Worm (Caenorhabditis elegans) whole organism, early embryonic: ENCODE data around the gene tost-1.

ENCODE experiments used
- B0310.2 ChIP-seq: sonication (generic microtip); optimal IDR thresholded peaks from 2 replicates; lab custom pipeline; 2016; ENCODE audit warnings: mild to moderate bottlenecking, missing genetic modification characterization, missing compliant biosample characterization
- F13C5.2 ChIP-seq: sonication (generic microtip); optimal IDR thresholded peaks from 2 replicates; lab custom pipeline; 2017; ENCODE audit warnings: mild to moderate bottlenecking, missing genetic modification characterization, inconsistent platforms, missing compliant biosample characterization
- aly-1 ChIP-seq: sonication (generic microtip); optimal IDR thresholded peaks from 2 replicates; lab custom pipeline; 2016; ENCODE audit warnings: missing genetic modification characterization, missing compliant biosample characterization
- ama-1 ChIP-seq: fragments of 150-350 bp; optimal IDR thresholded peaks from 2 replicates; lab custom pipeline; 2014
- ceh-13 ChIP-seq: fragments of 200-800 bp; sonication (Bioruptor generic); optimal IDR thresholded peaks from 2 replicates; lab custom pipeline; 2018; ENCODE audit warnings: mild to moderate bottlenecking, missing genetic modification characterization, missing compliant biosample characterization
- ceh-36 ChIP-seq: sonication (generic microtip); optimal IDR thresholded peaks from 2 replicates; lab custom pipeline; 2016; ENCODE audit warnings: missing genetic modification characterization, inconsistent platforms, missing compliant biosample characterization
- ets-7 ChIP-seq: sonication (generic microtip); optimal IDR thresholded peaks from 2 replicates; lab custom pipeline; 2016; ENCODE audit warnings: missing genotype, missing genetic modification characterization, missing compliant biosample characterization
- flt-1 ChIP-seq: fragments of 200-800 bp; sonication (Bioruptor generic); IDR thresholded peaks from 2 replicates; pipeline ENCODE4 v1.3.6; 2022; ENCODE audit warnings: missing genetic modification characterization, missing compliant biosample characterization
- hmbx-1 ChIP-seq: sonication (generic microtip); optimal IDR thresholded peaks from 2 replicates; lab custom pipeline; 2016; ENCODE audit warnings: mild to moderate bottlenecking, missing genetic modification characterization, missing compliant biosample characterization
- hmg-4 ChIP-seq: fragments of 200-800 bp; sonication (Bioruptor generic); optimal IDR thresholded peaks from 2 replicates; lab custom pipeline; 2018; ENCODE audit warnings: mild to moderate bottlenecking, missing genetic modification characterization, missing compliant biosample characterization
- hnd-1 ChIP-seq: sonication (generic microtip); optimal IDR thresholded peaks from 2 replicates; lab custom pipeline; 2016; ENCODE audit warnings: missing genetic modification characterization, missing compliant biosample characterization
- pes-1 ChIP-seq: fragments of 200-800 bp; sonication (Bioruptor generic); IDR thresholded peaks from 2 replicates; pipeline ENCODE4 v1.3.6; 2022; ENCODE audit warnings: missing genetic modification reagents, missing genetic modification characterization, missing compliant biosample characterization
- scrt-1 ChIP-seq: fragments of 200-800 bp; sonication (Bioruptor generic); IDR thresholded peaks from 2 replicates; pipeline ENCODE4 v1.3.6; 2022; ENCODE audit warnings: missing genetic modification characterization, missing compliant biosample characterization
- sea-1 ChIP-seq: fragments of 200-800 bp; sonication (Bioruptor generic); conservative IDR thresholded peaks from 2 replicates; pipeline ENCODE4 v1.3.6; 2022; ENCODE audit warnings: missing genetic modification characterization, missing compliant biosample characterization
- tbx-11 ChIP-seq: fragments of 200-800 bp; sonication (Bioruptor generic); IDR thresholded peaks from 2 replicates; pipeline ENCODE4 v1.3.6; 2022; ENCODE audit warnings: missing genetic modification characterization, missing compliant biosample characterization
- tbx-37 ChIP-seq: fragments of 200-800 bp; sonication (Bioruptor generic); conservative IDR thresholded peaks from 2 replicates; pipeline ENCODE4 v1.3.6; 2022; ENCODE audit warnings: missing genetic modification reagents, missing genetic modification characterization, missing compliant biosample characterization
- tra-4 ChIP-seq: sonication (generic microtip); optimal IDR thresholded peaks from 2 replicates; lab custom pipeline; 2017; ENCODE audit warnings: missing genetic modification characterization, missing compliant biosample characterization

The tost-1 gene

DNA sequence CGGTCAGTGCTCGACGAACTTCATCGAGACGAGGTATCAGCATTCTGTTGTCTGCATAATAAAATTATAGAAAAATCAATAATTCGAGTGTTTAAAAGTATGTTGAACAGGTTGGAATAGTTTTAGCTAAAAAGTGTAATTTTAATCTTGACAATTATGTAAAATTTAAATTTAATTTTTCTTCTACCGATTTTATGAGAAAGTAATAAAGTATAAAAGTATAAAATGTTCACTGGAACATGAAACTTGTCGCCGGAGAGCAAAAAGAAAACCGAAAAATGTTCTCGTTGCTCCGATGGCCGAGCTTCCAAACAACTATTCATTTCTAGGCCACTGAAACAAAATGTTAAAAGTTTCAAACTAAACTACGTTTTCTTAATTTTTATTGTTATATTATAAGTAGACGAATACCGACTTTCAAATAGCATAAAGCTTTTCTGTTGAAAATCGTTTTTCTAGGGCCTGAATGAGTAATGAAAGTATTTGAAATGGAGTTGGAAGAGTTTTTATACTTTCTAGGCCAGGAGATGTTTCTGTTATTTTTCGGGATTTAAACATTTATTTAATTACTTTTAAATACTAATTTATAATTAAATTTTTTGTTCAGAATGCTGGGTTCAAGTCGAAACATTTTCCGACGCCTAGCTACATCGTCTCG is 16.2 kb downstream of the tost-1 start, which contains the start of the genes C35D10.10 and C35D10.5:
Gene C35D10.10 (minus strand): TSS at position 51 of the 658 bp plus-strand sequence.
Gene C35D10.5 (plus strand): TSS at position 608 of the 658 bp plus-strand sequence.
- TF ChIP-seq hmg-4 (no peak), tbx-11 (GFP tag; lab: Robert Waterston, UW) (no peak), scrt-1 (GFP tag; lab: Robert Waterston, UW) (no peak), B0310.2 (tag; lab: Kevin White, UChicago) (no peak), ceh-36 (tag; lab: Kevin White, UChicago) (no peak), aly-1 (no peak), tbx-37 (GFP tag; lab: Robert Waterston, UW) (no peak), hnd-1 (tag; lab: Kevin White, UChicago) (no peak), F13C5.2 (tag; lab: Kevin White, UChicago) (no peak), ceh-13 (GFP tag; lab: Kevin White, UChicago) (no peak), tra-4 (tag; lab: Kevin White, UChicago) (no peak), ama-1 (lab: Kevin White, UChicago) (no peak), pes-1 (no peak), flt-1 (GFP tag; lab: Robert Waterston, UW) (no peak)

DNA sequence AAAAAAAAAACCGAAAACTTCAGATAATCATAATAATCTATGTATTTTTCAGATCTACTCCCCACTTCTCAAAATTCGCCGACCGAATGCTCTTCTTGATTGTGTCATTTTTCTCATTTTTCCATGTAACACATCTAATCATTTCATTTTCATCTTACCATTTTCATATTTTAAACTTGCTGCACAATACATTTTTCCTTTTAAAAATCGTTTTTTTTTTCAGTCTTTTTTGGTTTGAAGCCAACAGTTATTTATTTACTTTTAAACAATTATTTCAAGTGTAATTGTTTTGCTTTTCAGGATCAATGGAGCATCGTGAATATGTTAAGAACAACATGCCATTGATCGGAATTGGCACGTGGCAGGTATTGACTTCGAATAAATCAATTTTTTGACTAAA is 19.1 kb downstream of the tost-1 start, which contains the start of gene C35D10.6:
Gene C35D10.6 (plus strand): TSS at position 301 of the 400 bp plus-strand sequence.
- no peak for TF ChIP-seq scrt-1 (GFP tag; lab: Robert Waterston, UW)
- TF ChIP-seq tbx-11 (GFP tag; lab: Robert Waterston, UW) = no peak
- TF ChIP-seq hmg-4 = no peak
- TF ChIP-seq pes-1 = no peak
- TF ChIP-seq tra-4 (tag; lab: Kevin White, UChicago) = no peak
- no peak for TF ChIP-seq flt-1 (GFP tag; lab: Robert Waterston, UW)
- no peak for TF ChIP-seq tbx-37 (GFP tag; lab: Robert Waterston, UW)
- no peak for TF ChIP-seq hnd-1 (tag; lab: Kevin White, UChicago)
- TF ChIP-seq ceh-36 (tag; lab: Kevin White, UChicago) = no peak
- no peak for TF ChIP-seq B0310.2 (tag; lab: Kevin White, UChicago)
- TF ChIP-seq aly-1 = no peak
- TF ChIP-seq F13C5.2 (tag; lab: Kevin White, UChicago) = no peak
- TF ChIP-seq ceh-13 (GFP tag; lab: Kevin White, UChicago) = no peak
- TF ChIP-seq hmbx-1 (tag; lab: Kevin White, UChicago) = no peak
- no peak for TF ChIP-seq ets-7 (tag; lab: Kevin White, UChicago)

DNA sequence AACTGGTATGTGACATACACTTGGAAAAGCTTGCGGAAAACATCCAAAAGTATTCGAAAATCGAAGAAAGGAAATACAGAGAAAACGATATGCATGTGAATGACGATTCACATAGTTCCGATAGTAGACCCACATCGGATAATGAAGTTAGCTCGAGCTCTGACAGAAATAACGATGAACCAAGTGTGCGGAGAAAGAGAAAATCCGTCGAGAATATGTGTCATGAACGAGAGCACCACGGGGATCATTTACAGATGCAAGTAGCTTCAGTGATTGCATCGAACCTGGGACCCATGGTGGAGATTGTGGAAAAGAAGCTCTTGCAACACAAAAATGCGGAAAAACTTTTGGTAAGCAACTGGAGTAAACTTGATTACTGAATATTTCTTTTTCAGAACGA is 21.1 kb downstream of the tost-1 start:
- TF ChIP-seq pes-1 = no peak
- TF ChIP-seq tbx-11 (GFP tag; lab: Robert Waterston, UW) = no peak
- no peak for TF ChIP-seq tbx-37 (GFP tag; lab: Robert Waterston, UW)

ce11 chrIII:4856109-4856508 is 22.0 kb downstream of the tost-1 start, which contains the start of gene C35D10.7:
C35D10.7 (plus strand) TSS chrIII:4856193.
- TF ChIP-seq pes-1 (no peak), ceh-13 (GFP tag; lab: Kevin White, UChicago) (no peak), sea-1 (GFP tag; lab: Robert Waterston, UW) (no peak), hnd-1 (tag; lab: Kevin White, UChicago) (no peak), flt-1 (GFP tag; lab: Robert Waterston, UW) (no peak), ceh-36 (tag; lab: Kevin White, UChicago) (no peak), ama-1 (lab: Kevin White, UChicago) (no peak), tra-4 (tag; lab: Kevin White, UChicago) (no peak), hmg-4 (no peak), tbx-11 (GFP tag; lab: Robert Waterston, UW) (no peak), F13C5.2 (tag; lab: Kevin White, UChicago) (no peak), hmbx-1 (tag; lab: Kevin White, UChicago) (no peak), aly-1 (no peak)

DNA sequence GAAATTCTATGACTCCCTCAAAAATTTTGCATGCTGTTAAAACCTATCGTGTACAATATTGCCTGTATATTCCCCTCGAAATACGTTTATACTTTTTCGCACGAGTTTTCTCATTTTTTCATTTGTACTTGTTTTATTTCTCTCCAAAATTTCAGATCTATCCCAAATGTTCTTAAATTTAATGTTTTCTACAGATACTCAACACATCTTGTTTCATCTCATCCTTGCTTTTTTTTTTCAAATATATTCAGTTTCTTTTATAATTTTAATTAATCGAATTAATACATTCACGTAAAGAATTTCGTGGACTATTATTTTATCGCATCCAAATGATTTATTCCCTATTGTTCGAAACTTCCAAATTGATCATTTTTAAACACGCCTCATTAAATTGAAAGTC is 23.2 kb downstream of the tost-1 start, which contains the start of gene C35D10.8:
Gene C35D10.8 (plus strand): TSS at position 301 of the 400 bp plus-strand sequence.
- TF ChIP-seq ceh-13 (GFP tag; lab: Kevin White, UChicago) (no peak), tbx-11 (GFP tag; lab: Robert Waterston, UW) (no peak), ama-1 (lab: Kevin White, UChicago) (no peak)

DNA sequence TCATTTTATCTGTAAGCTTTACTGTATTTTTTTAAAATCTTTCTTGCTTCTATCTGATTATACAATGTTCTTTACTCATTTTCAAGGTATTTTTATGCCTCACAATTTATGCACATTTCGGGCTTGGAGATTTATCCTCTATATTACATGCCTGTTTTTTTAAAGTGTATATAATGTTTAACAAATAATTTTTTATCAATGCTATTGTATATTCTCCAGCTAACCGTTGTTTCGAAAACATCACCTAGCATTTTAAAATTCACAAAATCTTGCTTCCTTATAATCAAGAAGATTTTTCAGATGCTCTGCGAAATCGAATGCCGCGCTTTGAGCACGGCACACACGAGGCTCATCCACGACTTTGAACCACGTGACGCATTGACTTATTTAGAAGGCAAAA is 26.1 kb downstream of the tost-1 start, which contains the start of gene ced-4:
Gene ced-4 (plus strand): TSS at position 301 of the 400 bp plus-strand sequence.
- no peak for TF ChIP-seq hnd-1 (tag; lab: Kevin White, UChicago)
- no peak for TF ChIP-seq B0310.2 (tag; lab: Kevin White, UChicago)
- no peak for TF ChIP-seq ceh-36 (tag; lab: Kevin White, UChicago)
- TF ChIP-seq aly-1 = no peak
- TF ChIP-seq pes-1 = no peak
- no peak for TF ChIP-seq hmbx-1 (tag; lab: Kevin White, UChicago)
- TF ChIP-seq tra-4 (tag; lab: Kevin White, UChicago) = no peak
- no peak for TF ChIP-seq ceh-13 (GFP tag; lab: Kevin White, UChicago)

DNA sequence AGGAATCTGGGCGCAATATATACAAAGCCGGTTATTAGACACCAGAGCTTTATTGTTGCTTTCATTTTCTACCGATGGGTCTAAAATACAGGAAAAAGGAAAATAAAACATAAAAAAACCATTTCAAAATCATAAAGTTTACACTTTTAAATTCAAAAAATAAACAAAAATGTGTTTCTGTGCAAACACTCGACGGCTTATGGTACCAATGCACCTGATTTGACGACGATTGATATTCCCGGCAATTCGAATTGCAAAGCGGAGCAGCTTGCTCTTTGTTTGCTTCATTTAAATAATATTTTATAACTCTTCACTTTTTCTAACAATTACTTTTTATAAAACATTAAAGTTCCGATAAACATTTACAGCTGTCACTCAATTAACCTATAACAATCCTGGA is 28.0 kb downstream of the tost-1 start, which contains the start of gene F26A1.1:
Gene F26A1.1 (plus strand): TSS at position 369 of the 400 bp plus-strand sequence.
- TF ChIP-seq tbx-11 (GFP tag; lab: Robert Waterston, UW) (no peak), hmg-4 (no peak), tbx-37 (GFP tag; lab: Robert Waterston, UW) (no peak), B0310.2 (tag; lab: Kevin White, UChicago) (no peak), aly-1 (no peak), pes-1 (no peak), ceh-13 (GFP tag; lab: Kevin White, UChicago) (no peak), flt-1 (GFP tag; lab: Robert Waterston, UW) (no peak), ceh-36 (tag; lab: Kevin White, UChicago) (no peak), hmbx-1 (tag; lab: Kevin White, UChicago) (no peak), scrt-1 (GFP tag; lab: Robert Waterston, UW) (no peak), F13C5.2 (tag; lab: Kevin White, UChicago) (no peak), hnd-1 (tag; lab: Kevin White, UChicago) (no peak), sea-1 (GFP tag; lab: Robert Waterston, UW) (no peak), ama-1 (lab: Kevin White, UChicago) (no peak), tra-4 (tag; lab: Kevin White, UChicago) (no peak), ets-7 (tag; lab: Kevin White, UChicago) (no peak)
